Worm (Caenorhabditis elegans): Measurements from ENCODE around the gene Y50D4C.3.

DNA sequence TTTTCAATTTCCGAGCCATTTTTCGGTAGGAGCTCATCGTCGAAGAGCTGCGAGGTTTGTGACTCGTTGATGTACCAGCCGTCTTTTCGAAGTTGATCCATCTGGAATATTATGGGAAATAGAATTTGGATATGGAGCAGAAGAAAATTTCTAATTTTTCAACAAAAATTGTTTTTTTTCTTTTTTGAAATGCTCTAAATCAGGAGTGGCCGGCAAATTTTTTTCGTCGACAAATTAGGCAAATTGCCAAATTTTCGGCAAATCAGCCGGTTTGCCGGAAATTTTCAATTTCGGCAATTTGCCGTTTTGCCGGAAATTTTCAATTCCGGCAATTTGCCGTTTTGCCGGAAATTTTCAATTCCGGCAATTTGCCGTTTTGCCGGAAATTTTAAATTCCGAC is at the start of gene Y50D4C.3:
- no peak for TF ChIP-seq ceh-13 (GFP tag; optimal IDR thresholded peaks at IDR 0.05)
- no peak for TF ChIP-seq ama-1 (optimal IDR thresholded peaks at IDR 0.05)
- no peak for TF ChIP-seq tra-4 (tag; optimal IDR thresholded peaks at IDR 0.05)
